Worm (Caenorhabditis elegans) whole organism, L1 larva: ENCODE measurements around the gene rpt-6.
A peak's percentile ranks its signal among the peaks of the same experiment; 100 is the strongest.
"Not testable (repeated sequence)": the region's sequence is repeated elsewhere in the genome, so short reads cannot be mapped to it uniquely, and the experiment has no call there.

Experiments
- C04F5.9 ChIP-seq: sonication (generic microtip); optimal IDR thresholded peaks from 2 replicates; lab custom pipeline; 2016; ENCODE audit warnings: missing genetic modification characterization, missing compliant biosample characterization
- C16A3.4 ChIP-seq: fragments of 150-350 bp; optimal IDR thresholded peaks from 2 replicates; lab custom pipeline; 2014; ENCODE audit warnings: missing biosample characterization, missing genetic modification characterization
- F16B12.6 ChIP-seq: fragments of 150-350 bp; optimal IDR thresholded peaks from 2 replicates; lab custom pipeline; 2014; ENCODE audit warnings: missing biosample characterization, missing genetic modification characterization
- blmp-1 ChIP-seq: fragments of 150-350 bp; optimal IDR thresholded peaks from 2 replicates; lab custom pipeline; 2014; ENCODE audit warnings: missing biosample characterization, missing genetic modification characterization
- ceh-82 ChIP-seq, 3 experiments: fragments of 150-350 bp in 1 of 3; sonication (generic microtip) in 2 of 3; optimal IDR thresholded peaks; 2 replicates each; lab custom pipeline; 2014 to 2017; ENCODE audit warnings: missing biosample characterization in 3 of 3, missing genetic modification characterization in 3 of 3
- ces-1 ChIP-seq: fragments of 150-350 bp; optimal IDR thresholded peaks from 2 replicates; lab custom pipeline; 2014; ENCODE audit warnings: missing biosample characterization, missing genetic modification reagents, missing genetic modification characterization
- dpl-1 ChIP-seq, 3 experiments: fragments of 150-350 bp in 2 of 3; sonication (generic microtip) in 1 of 3; optimal IDR thresholded peaks; 2 replicates each; lab custom pipeline; 2014 to 2017; ENCODE audit warnings: missing biosample characterization in 3 of 3, missing genetic modification characterization in 3 of 3, missing genetic modification reagents in 3 of 3
- dsc-1 ChIP-seq: sonication (generic microtip); optimal IDR thresholded peaks from 2 replicates; lab custom pipeline; 2016; ENCODE audit warnings: mild to moderate bottlenecking, missing genetic modification characterization, missing compliant biosample characterization
- efl-1 ChIP-seq, 4 experiments: fragments of 150-350 bp; optimal IDR thresholded peaks in 3 of 4; peaks in 1 of 4; 1 replicate in 1 of 4; 2 replicates in 3 of 4; lab custom pipeline; 2014; ENCODE audit warnings: missing biosample characterization in 2 of 4, missing genetic modification characterization in 2 of 4, missing genetic modification reagents in 2 of 4
- efl-3 ChIP-seq: fragments of 200-800 bp; sonication (Bioruptor generic); optimal IDR thresholded peaks from 2 replicates; lab custom pipeline; 2018; ENCODE audit warnings: mild to moderate bottlenecking, missing genetic modification characterization, missing compliant biosample characterization
- hlh-4 ChIP-seq: sonication (generic microtip); optimal IDR thresholded peaks from 2 replicates; lab custom pipeline; 2016; ENCODE audit warnings: mild to moderate bottlenecking, missing genetic modification characterization, missing compliant biosample characterization
- hpl-2 ChIP-seq: fragments of 150-350 bp; optimal IDR thresholded peaks from 2 replicates; lab custom pipeline; 2014; ENCODE audit warnings: missing biosample characterization, missing genetic modification reagents, missing genetic modification characterization
- lin-13 ChIP-seq: fragments of 150-350 bp; optimal IDR thresholded peaks from 2 replicates; lab custom pipeline; 2014; ENCODE audit warnings: missing biosample characterization, missing genetic modification reagents, missing genetic modification characterization
- lin-35 ChIP-seq, 2 experiments: fragments of 150-350 bp; optimal IDR thresholded peaks; 2 replicates each; lab custom pipeline; 2014; ENCODE audit warnings: missing biosample characterization in 2 of 2, missing genetic modification characterization in 2 of 2, missing genetic modification reagents in 2 of 2
- lsy-2 ChIP-seq, 2 experiments: fragments of 150-350 bp; optimal IDR thresholded peaks; 2 replicates each; lab custom pipeline; 2014; ENCODE audit warnings: missing biosample characterization in 2 of 2, missing genetic modification characterization in 2 of 2
- mab-9 ChIP-seq: fragments of 200-800 bp; sonication (Bioruptor generic); IDR thresholded peaks from 2 replicates; pipeline ENCODE4 v1.3.6; 2022; ENCODE audit warnings: missing genetic modification reagents, missing genetic modification characterization, missing compliant biosample characterization
- nhr-12 ChIP-seq: sonication (generic microtip); optimal IDR thresholded peaks from 2 replicates; lab custom pipeline; 2017; ENCODE audit warnings: missing biosample characterization, missing genetic modification characterization
- nhr-20 ChIP-seq: sonication (generic microtip); optimal IDR thresholded peaks from 2 replicates; lab custom pipeline; 2016; ENCODE audit warnings: mild to moderate bottlenecking, missing genetic modification characterization, missing compliant biosample characterization
- nhr-28 ChIP-seq: fragments of 150-350 bp; optimal IDR thresholded peaks from 2 replicates; lab custom pipeline; 2014; ENCODE audit warnings: missing biosample characterization, missing genetic modification characterization
- nhr-47 ChIP-seq: sonication (generic microtip); optimal IDR thresholded peaks from 2 replicates; lab custom pipeline; 2016; ENCODE audit warnings: mild to moderate bottlenecking, missing genetic modification characterization, moderate library complexity, missing compliant biosample characterization
- nhr-77 ChIP-seq: fragments of 150-350 bp; optimal IDR thresholded peaks from 2 replicates; lab custom pipeline; 2014; ENCODE audit warnings: missing biosample characterization, missing genetic modification characterization
- pax-3 ChIP-seq: fragments of 200-800 bp; sonication (Bioruptor generic); optimal IDR thresholded peaks from 2 replicates; lab custom pipeline; 2018; ENCODE audit warnings: mild to moderate bottlenecking, missing genetic modification characterization, moderate library complexity, missing compliant biosample characterization
- rnt-1 ChIP-seq: sonication (generic microtip); optimal IDR thresholded peaks from 2 replicates; lab custom pipeline; 2016; ENCODE audit warnings: mild to moderate bottlenecking, missing genetic modification characterization, moderate library complexity, missing compliant biosample characterization
- snu-23 ChIP-seq: sonication (generic microtip); optimal IDR thresholded peaks from 2 replicates; lab custom pipeline; 2016; ENCODE audit warnings: missing genetic modification characterization, missing compliant biosample characterization
- tlp-1 ChIP-seq: fragments of 150-350 bp; optimal IDR thresholded peaks from 2 replicates; lab custom pipeline; 2014; ENCODE audit warnings: missing biosample characterization, missing genetic modification characterization
- unc-62 ChIP-seq: fragments of 150-350 bp; optimal IDR thresholded peaks from 2 replicates; lab custom pipeline; 2014; ENCODE audit warnings: missing biosample characterization, missing genetic modification reagents, missing genetic modification characterization
- unc-98 ChIP-seq: fragments of 200-800 bp; sonication (Bioruptor generic); IDR thresholded peaks from 2 replicates; pipeline ENCODE4 v1.3.6; 2022; ENCODE audit warnings: missing genetic modification characterization, missing compliant biosample characterization
- ztf-4 ChIP-seq: fragments of 150-350 bp; optimal IDR thresholded peaks from 2 replicates; lab custom pipeline; 2014; ENCODE audit warnings: missing biosample characterization, missing genetic modification characterization

Gene rpt-6

DNA sequence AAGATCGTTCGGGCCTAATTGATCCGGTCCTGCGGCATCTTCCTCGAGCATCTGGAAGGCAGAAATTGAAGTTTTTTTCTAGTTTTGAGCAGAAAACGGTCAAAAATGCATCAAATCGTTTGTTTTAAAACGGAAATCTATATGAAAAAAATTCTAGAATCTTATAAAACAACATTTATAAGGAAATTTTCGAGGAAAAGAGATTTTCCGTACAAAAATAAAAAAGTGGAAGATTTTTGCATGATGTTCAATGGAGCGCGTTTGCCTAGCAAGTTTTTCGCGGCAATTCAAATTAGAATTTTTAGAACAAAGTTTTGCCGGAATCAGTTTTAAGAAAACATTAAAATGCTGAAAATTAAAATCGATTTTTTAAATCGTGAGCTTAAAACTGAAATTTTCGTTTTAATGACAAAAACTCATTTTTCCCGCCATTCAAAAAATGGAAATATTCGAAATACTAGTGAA, 7.0 kb downstream of the rpt-6 start, which contains the start of gene pph-4.2 (continued):
- no peak for TF ChIP-seq pax-3 (tag; lab: Kevin White, UChicago)
- TF ChIP-seq nhr-20 (tag; lab: Kevin White, UChicago) = peak; percentile 28
- TF ChIP-seq blmp-1 = peak; percentile 25
- TF ChIP-seq hpl-2 (GFP tag; lab: Kevin White, UChicago) = no peak
- TF ChIP-seq C16A3.4 = peak; percentile 43
- TF ChIP-seq dpl-1 (GFP tag; optimal IDR thresholded peaks at IDR 0.05; lab: Kevin White, UChicago) = peak; percentile 88 to 94 (median 91)
- TF ChIP-seq nhr-77 (tag; lab: Kevin White, UChicago) = no peak
- peak; percentile 21 for TF ChIP-seq lin-13
- peak; percentile 56 for TF ChIP-seq F16B12.6
- peak; percentile 57 for TF ChIP-seq rnt-1
- TF ChIP-seq ztf-4 (tag; lab: Kevin White, UChicago) = no peak
- TF ChIP-seq lin-35 (GFP tag; optimal IDR thresholded peaks at IDR 0.05; lab: Kevin White, UChicago) = peak; percentile 93 to 96

DNA sequence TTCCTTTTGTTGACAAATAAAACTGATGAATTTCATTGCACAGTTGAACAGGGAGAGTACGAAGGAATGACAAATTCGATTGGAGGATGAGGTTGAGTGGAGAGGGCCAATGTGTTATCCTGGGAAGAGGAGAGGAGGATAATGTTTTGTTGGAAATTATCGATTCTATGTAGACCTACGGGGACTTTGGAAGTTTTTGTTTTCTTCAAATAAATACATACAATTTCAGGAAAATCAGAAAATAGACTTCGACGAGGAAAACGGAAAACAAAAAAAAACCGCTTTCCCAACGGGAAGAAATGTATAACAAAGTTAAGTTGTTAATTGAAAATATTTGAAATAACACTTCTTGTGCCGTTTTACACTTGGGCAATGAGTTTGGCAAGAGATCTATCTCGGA, 13.5 kb downstream of the rpt-6 start, which contains the start of gene Y49E10.4:
Gene Y49E10.4, minus strand, starts transcription at position 101 of the 400 bp plus-strand sequence.
- TF ChIP-seq unc-98 (GFP tag; lab: Robert Waterston, UW); nhr-12; ceh-82 (tag; optimal IDR thresholded peaks at IDR 0.05; lab: Kevin White, UChicago): not testable (repeated sequence)

DNA sequence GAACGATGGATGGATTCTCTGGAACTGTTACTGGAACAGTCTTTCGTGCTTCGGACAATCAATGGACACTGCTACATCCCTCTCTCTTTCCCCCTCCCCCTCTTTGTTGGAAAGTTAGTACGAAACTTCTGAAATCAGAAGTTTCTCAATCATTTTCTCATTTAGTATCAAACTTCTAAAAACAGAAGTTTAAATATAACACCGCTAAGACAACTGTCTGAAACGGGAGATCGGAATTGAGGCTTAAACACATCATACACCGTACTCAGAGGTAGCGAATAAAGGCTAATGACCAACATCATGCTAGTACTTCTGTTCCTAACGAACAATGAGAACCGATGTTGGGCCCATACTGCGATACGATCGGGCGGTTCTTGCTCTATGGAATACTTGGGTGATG, 16.3 kb downstream of the rpt-6 start, which contains the start of gene Y49E10.30:
Gene Y49E10.30, plus strand, starts transcription at position 301 of the 400 bp plus-strand sequence.
- TF ChIP-seq ces-1; dsc-1; mab-9 (GFP tag; lab: Robert Waterston, UW): not testable (repeated sequence)

- TF ChIP-seq efl-1 (optimal IDR thresholded peaks at IDR 0.05; lab: Kevin White, UChicago) (no peak), efl-1 (GFP tag; optimal IDR thresholded peaks at IDR 0.05 in 1 of 2; lab: Kevin White, UChicago) (peak in 1 of 2 experiments; percentile 27), nhr-28 (no peak)
- TF ChIP-seq, all 84 proteins: peak for 1
Measured at ce11 chrIII:12388106-12388505, 17.9 kb downstream of the rpt-6 start.

DNA sequence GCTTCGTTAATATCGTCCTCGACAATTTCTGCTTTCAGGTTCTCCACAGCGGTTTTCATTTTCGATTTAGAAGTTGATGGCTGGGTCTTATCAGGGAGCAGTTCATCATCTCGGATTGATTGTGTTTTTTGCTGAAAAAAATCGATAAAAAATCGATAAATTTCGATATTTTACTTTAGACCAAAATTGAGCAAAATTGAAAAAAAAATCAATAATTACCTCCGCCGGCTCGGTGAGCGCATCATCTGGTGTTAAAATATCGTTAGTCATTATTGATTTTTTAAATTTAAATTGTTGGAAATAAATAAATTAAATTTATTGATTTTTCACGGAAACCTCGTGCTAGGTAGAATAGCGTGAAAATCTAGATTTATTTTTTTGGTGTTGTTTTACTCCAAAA, 24.8 kb downstream of the rpt-6 start, which contains the start of gene Y49E10.10:
Gene Y49E10.10, plus strand, starts transcription at position 381 of the 400 bp plus-strand sequence.
- no peak for TF ChIP-seq efl-1 (optimal IDR thresholded peaks at IDR 0.05; lab: Kevin White, UChicago)
- peak in 1 of 2 experiments; percentile 42 for TF ChIP-seq efl-1 (GFP tag; optimal IDR thresholded peaks at IDR 0.05 in 1 of 2; lab: Kevin White, UChicago)
- no peak for TF ChIP-seq hlh-4 (tag; lab: Kevin White, UChicago)

DNA sequence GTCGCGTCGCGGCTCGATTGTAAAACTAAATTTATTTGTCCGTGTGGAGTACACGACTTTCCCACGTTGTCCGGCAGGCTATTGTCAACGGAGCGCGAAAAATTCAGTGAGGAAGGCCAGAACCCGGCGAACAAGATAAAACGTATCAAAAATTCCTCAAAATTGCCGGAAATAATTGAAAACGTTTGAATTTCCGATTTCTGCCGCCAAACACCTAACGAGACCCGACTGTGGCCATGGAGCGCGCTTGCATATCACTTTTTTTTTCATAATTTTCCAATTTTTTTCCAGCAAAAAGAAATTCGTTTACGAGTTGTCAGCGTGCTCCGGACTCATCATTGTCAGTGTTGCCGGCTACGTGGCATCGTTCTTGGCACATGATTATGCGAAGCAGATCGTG, 28.2 kb downstream of the rpt-6 start:
- TF ChIP-seq tlp-1 (no peak), efl-1 (optimal IDR thresholded peaks at IDR 0.05; lab: Kevin White, UChicago) (no peak), efl-1 (GFP tag; optimal IDR thresholded peaks at IDR 0.05 in 1 of 2; lab: Kevin White, UChicago) (peak in 1 of 2 experiments; percentile 49)

ce11 chrIII:12399709-12400108, 29.5 kb downstream of the rpt-6 start:
- peak in 1 of 3 experiments; percentile 27 for TF ChIP-seq ceh-82 (tag; optimal IDR thresholded peaks at IDR 0.05; lab: Kevin White, UChicago)
- TF ChIP-seq nhr-47 (tag; lab: Kevin White, UChicago) = peak; percentile 50
- peak in 2 of 3 experiments; percentile 29 to 32 for TF ChIP-seq dpl-1 (GFP tag; optimal IDR thresholded peaks at IDR 0.05; lab: Kevin White, UChicago)
- peak; percentile 16 for TF ChIP-seq F16B12.6
- no peak for TF ChIP-seq tlp-1
- TF ChIP-seq unc-62 (GFP tag; lab: Kevin White, UChicago) = no peak
- peak; percentile 1 for TF ChIP-seq nhr-20 (tag; lab: Kevin White, UChicago)
- no peak for TF ChIP-seq C04F5.9 (tag; lab: Kevin White, UChicago)
- TF ChIP-seq rnt-1 = peak; percentile 55
- peak; percentile 24 to 41 for TF ChIP-seq lin-35 (GFP tag; optimal IDR thresholded peaks at IDR 0.05; lab: Kevin White, UChicago)
- TF ChIP-seq lsy-2 (tag; optimal IDR thresholded peaks at IDR 0.05; lab: Kevin White, UChicago) = peak in 1 of 2 experiments; percentile 7
- no peak for TF ChIP-seq efl-3
- peak; percentile 9 for TF ChIP-seq dsc-1
- peak; percentile 49 for TF ChIP-seq snu-23 (GFP tag; lab: Kevin White, UChicago)
- TF ChIP-seq efl-1 (optimal IDR thresholded peaks at IDR 0.05; lab: Kevin White, UChicago) = peak in 1 of 2 experiments; percentile 46
- peak; percentile 29 to 92 for TF ChIP-seq efl-1 (GFP tag; optimal IDR thresholded peaks at IDR 0.05 in 1 of 2; lab: Kevin White, UChicago)
- TF ChIP-seq, all 84 proteins: peak for 11
